Worm (Caenorhabditis elegans): Measurements from ENCODE around the gene R10D12.10.

R10D12.10 gene

ce11 chrV:13958247-13958646 is at the start of gene R10D12.10:
R10D12.10 (minus strand) TSS chrV:13958347.
- no peak for TF ChIP-seq unc-62 (GFP tag; optimal IDR thresholded peaks at IDR 0.05)

ce11 chrV:14006819-14007218 is 48.7 kb upstream of the R10D12.10 start:
- no peak for TF ChIP-seq unc-62 (GFP tag; optimal IDR thresholded peaks at IDR 0.05)

ce11 chrV:14005812-14006211 is 47.7 kb upstream of the R10D12.10 start, which contains the start of gene ric-7:
ric-7 (minus strand) TSS chrV:14005912.
- TF ChIP-seq unc-62 (GFP tag; optimal IDR thresholded peaks at IDR 0.05) = no peak

- no peak for TF ChIP-seq unc-62 (GFP tag; optimal IDR thresholded peaks at IDR 0.05)
These were observed 46.2 kb upstream of the R10D12.10 start for ce11 chrV:14004342-14004741.

ce11 chrV:14003587-14004156 is 45.5 kb upstream of the R10D12.10 start:
- TF ChIP-seq unc-62 (GFP tag; optimal IDR thresholded peaks at IDR 0.05) = no peak

DNA sequence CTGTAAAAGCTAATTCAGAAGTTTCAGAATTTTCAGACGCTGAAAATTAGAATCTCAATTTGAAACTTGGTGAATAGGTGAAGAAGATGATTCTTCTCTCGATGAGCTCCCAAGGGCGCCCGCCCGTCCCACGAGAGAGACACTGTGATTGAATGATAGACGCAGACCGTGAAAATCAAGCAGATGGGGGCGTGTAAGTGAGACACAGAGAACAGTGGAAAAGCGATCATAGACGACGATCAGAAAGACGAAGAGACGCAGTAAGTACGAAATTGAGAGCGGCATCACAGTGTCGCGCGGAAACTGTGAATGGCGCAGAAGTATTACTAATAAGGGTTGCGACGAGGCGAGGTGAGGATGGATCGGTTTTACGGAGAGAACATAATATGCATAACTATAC is 44.3 kb upstream of the R10D12.10 start:
- TF ChIP-seq unc-62 (GFP tag; optimal IDR thresholded peaks at IDR 0.05) = no peak

ce11 chrV:14001929-14002328 is 43.8 kb upstream of the R10D12.10 start:
- no peak for TF ChIP-seq unc-62 (GFP tag; optimal IDR thresholded peaks at IDR 0.05)

DNA sequence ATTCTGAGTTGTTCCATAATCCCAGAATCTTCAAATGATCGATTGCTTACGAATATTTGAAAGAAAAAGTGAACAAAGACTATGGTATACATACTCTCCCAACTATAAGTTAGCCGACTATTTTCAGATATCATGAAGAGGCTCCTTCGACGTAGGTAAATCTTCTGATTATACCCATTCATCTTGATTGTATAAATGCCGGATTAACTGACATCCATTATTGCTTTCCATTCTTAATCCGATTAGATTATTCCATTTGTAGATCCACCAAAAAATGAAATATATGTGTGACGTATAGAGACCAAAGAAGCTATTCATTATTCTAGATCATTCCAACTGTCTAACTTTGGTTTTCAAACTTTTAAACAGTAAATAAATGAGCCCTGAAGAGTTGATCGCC is 35.3 kb upstream of the R10D12.10 start:
- TF ChIP-seq unc-62 (GFP tag; optimal IDR thresholded peaks at IDR 0.05) = no peak

DNA sequence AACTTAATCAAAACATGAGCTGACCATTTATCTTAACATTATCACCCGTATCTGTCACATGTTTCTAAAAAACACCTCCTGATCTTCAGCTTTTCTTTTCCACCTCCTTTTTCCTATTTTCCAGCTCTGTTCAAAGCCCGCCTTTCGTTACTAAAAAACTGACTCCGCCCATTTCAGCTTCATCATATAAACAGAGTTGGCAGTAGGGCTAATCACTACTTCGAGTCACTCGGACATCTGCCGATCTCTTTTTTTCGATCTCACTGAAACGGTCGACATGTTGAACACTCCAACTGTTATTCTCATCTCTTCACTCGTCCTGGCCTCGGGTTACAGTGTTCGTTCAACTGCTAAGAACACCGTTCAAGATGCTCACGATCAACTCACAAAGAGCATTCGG is 34.3 kb upstream of the R10D12.10 start, which contains the start of gene droe-4:
droe-4 (plus strand) TSS at position 172 of the 400 bp plus-strand sequence.
- TF ChIP-seq unc-62 (GFP tag; optimal IDR thresholded peaks at IDR 0.05) = no peak

DNA sequence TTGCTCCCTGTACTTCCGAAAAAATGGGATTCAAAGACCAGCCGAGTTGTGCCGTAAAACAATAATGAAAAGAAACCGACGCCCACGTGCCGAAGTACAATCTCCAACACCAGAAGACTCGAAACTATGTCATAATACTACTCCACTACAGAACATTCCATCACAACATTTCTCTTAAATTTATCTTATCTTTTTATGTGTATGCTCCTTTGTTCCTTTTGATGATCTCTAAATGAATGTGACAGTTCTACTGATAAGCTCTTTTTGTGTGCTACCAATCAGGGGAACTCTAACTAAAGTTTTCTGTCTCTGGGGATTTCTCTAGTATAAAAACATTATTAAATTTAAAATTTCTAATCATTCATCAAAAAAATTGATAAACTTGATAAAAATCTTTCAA is 28.7 kb upstream of the R10D12.10 start:
- TF ChIP-seq unc-62 (GFP tag; optimal IDR thresholded peaks at IDR 0.05) = no peak

DNA sequence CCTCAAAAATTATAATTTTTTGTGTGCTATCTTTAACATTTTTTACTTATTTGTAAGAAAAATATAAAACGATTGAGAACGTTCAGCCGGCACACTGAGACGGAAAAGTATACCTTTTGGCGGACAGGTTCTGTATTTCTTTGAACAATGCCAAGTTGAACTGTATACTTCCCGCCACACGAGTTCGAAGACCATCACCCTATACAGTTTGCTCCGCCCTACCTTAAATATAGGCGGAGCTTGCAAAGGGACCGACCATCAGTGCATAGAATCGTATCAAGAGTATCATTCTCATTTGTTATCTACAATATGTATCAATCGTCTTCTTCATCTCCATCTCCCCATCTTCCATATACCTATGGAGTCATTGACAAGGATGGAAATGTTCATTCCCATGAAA is 26.7 kb upstream of the R10D12.10 start, which contains the start of gene end-1:
end-1 (plus strand) TSS at position 301 of the 400 bp plus-strand sequence.
- no peak for TF ChIP-seq unc-62 (GFP tag; optimal IDR thresholded peaks at IDR 0.05)

- TF ChIP-seq unc-62 (GFP tag; optimal IDR thresholded peaks at IDR 0.05) = no peak
These were observed 23.5 kb upstream of the R10D12.10 start for ce11 chrV:13981677-13982076.

- TF ChIP-seq unc-62 (GFP tag; optimal IDR thresholded peaks at IDR 0.05) = no peak
These were observed 22.7 kb upstream of the R10D12.10 start, which contains the start of gene eol-1 for ce11 chrV:13980807-13981206. eol-1 (minus strand) TSS chrV:13980907.

DNA sequence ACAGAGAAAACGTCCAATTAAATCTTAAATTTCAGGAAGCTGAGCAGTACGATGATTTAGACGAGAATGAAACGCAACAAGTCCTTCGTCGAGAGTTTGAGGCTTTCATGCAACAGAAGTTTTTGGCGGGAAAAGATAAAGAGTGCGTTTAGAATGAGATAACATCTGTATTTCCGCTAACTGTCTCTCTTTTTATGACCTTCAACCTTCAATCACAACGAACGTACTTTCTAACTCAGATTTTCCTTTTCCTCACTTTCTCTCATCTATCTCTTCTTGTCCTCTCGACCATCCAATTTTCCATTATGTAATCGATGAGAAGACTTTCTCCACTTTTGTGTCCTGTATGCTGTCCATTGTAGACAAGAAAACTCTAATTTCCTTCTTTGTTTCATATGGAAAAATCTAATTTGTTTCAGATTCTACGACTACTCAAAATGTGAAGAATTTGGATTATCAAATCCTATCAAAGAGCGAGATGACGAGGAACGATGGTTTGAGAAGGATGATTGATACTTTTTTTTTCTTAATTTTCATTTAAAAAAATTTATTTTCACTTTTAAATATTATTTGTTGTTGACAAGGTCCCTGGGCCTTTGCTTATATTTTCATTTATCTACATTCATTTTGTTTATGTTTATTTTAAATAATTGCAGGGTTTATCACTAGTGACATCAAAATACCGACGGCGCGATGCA is 5.3 kb upstream of the R10D12.10 start, which contains the start of gene sao-1:
sao-1 (plus strand) TSS at position 648 of the 698 bp plus-strand sequence.
- TF ChIP-seq unc-62 (GFP tag; optimal IDR thresholded peaks at IDR 0.05) = no peak

DNA sequence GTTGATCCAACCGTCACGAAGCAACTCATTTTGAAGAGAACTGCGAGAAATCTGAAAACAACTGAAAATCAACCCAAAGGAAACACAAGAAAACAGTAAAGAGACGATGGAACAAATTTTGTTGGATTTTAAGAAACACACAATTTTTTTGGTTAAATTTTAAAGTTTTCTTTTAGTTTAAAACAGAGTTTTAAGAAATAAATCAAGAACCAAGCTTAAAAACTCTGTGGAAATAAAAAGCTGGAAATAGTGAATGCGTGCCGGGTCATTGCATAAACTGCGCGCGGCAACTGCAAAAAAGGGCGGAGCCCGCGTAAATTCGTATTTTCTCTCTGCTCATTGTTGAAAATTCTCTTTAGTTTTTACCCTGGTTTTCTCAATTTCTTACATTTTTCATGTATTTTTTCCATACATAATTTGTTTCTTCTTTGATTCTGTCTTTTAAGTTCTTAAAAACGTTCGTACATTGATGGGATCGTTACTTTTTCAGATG is 3.8 kb upstream of the R10D12.10 start, which contains the start of the genes algn-13 and R10D12.13:
algn-13 (minus strand) TSS at position 51 of the 493 bp plus-strand sequence.
R10D12.13 (plus strand) TSS at position 491 of the 493 bp plus-strand sequence.
- no peak for TF ChIP-seq unc-62 (GFP tag; optimal IDR thresholded peaks at IDR 0.05)

DNA sequence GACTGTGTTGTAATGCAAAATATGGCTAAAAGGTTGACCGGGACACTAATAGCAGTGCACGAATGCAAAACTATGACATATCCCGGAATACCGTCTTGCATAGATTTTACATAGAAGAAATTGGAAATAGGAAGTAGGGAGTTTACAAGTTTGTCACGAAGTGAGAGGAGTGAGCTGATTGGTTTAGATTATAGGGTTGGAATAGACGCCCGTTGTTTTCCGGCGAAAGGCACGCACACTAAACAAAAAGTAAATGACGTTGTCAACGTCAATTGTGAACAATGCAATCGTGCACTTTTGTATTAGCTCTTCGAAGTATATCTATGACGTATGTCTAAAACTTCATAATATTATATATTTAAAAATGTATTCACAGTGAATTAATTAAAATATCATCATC is 2.8 kb upstream of the R10D12.10 start, which contains the start of gene srh-24:
srh-24 (minus strand) TSS at position 101 of the 400 bp plus-strand sequence.
- TF ChIP-seq unc-62 (GFP tag; optimal IDR thresholded peaks at IDR 0.05) = no peak

- no peak for TF ChIP-seq unc-62 (GFP tag; optimal IDR thresholded peaks at IDR 0.05)
These were observed 456 bp downstream of the R10D12.10 start for ce11 chrV:13957691-13958090.
